Fruit fly (Drosophila melanogaster) whole organism, embryonic: ENCODE data around the gene beag.

Experiments
- Antp ChIP-seq: fragments of 200-800 bp; sonication (Bioruptor generic); optimal IDR thresholded peaks from 3 replicates; lab custom pipeline; 2016; ENCODE audit warnings: missing biosample characterization, missing genetic modification characterization
- Atf-2 ChIP-seq: fragments of 200-800 bp; sonication (Bioruptor generic); optimal IDR thresholded peaks from 2 replicates; lab custom pipeline; 2016; ENCODE audit warnings: missing biosample characterization, missing genetic modification characterization
- BtbVII ChIP-seq: fragments of 200-800 bp; sonication (Bioruptor generic); optimal IDR thresholded peaks from 3 replicates; lab custom pipeline; 2017; ENCODE audit warnings: missing biosample characterization, mild to moderate bottlenecking, missing genetic modification characterization
- CG10147 ChIP-seq: fragments of 200-800 bp; sonication (Bioruptor generic); optimal IDR thresholded peaks from 2 replicates; lab custom pipeline; 2019; ENCODE audit warnings: missing biosample characterization, mild to moderate bottlenecking, missing genetic modification characterization, moderate library complexity
- CG12071 ChIP-seq: fragments of 200-800 bp; sonication (Bioruptor generic); optimal IDR thresholded peaks from 3 replicates; lab custom pipeline; 2018; ENCODE audit warnings: missing biosample characterization, mild to moderate bottlenecking, missing genetic modification characterization
- CG12391 ChIP-seq: fragments of 200-800 bp; sonication (Bioruptor generic); optimal IDR thresholded peaks from 3 replicates; lab custom pipeline; 2018; ENCODE audit warnings: missing biosample characterization, mild to moderate bottlenecking, missing genetic modification characterization, moderate library complexity
- CG12769 ChIP-seq: fragments of 200-800 bp; sonication (Bioruptor generic); optimal IDR thresholded peaks from 2 replicates; lab custom pipeline; 2019; ENCODE audit warnings: missing biosample characterization, mild to moderate bottlenecking, missing genetic modification characterization, moderate library complexity
- CG14710 ChIP-seq: fragments of 200-800 bp; sonication (Bioruptor generic); optimal IDR thresholded peaks from 3 replicates; lab custom pipeline; 2019; ENCODE audit warnings: missing biosample characterization, mild to moderate bottlenecking, missing genetic modification characterization, moderate library complexity
- CG1529 ChIP-seq: fragments of 200-800 bp; sonication (Bioruptor generic); optimal IDR thresholded peaks from 3 replicates; lab custom pipeline; 2018; ENCODE audit warnings: missing biosample characterization, missing genetic modification characterization
- CG15601 ChIP-seq: fragments of 200-800 bp; sonication (Bioruptor generic); optimal IDR thresholded peaks from 3 replicates; lab custom pipeline; 2019; ENCODE audit warnings: missing biosample characterization, mild to moderate bottlenecking, missing genetic modification characterization, moderate library complexity
- CG30431 ChIP-seq: fragments of 200-800 bp; sonication (Bioruptor generic); optimal IDR thresholded peaks from 2 replicates; lab custom pipeline; 2017; ENCODE audit warnings: missing biosample characterization, missing genetic modification characterization
- CG34376 ChIP-seq: fragments of 200-800 bp; sonication (Bioruptor generic); optimal IDR thresholded peaks from 2 replicates; lab custom pipeline; 2018; ENCODE audit warnings: missing biosample characterization, mild to moderate bottlenecking, missing genetic modification characterization
- CG4617 ChIP-seq: fragments of 200-800 bp; sonication (Bioruptor generic); optimal IDR thresholded peaks from 3 replicates; lab custom pipeline; 2016; ENCODE audit warnings: missing biosample characterization, missing genetic modification characterization, borderline replicate concordance
- CG7556 ChIP-seq: fragments of 200-800 bp; sonication (Bioruptor generic); optimal IDR thresholded peaks from 2 replicates; lab custom pipeline; 2017; ENCODE audit warnings: missing biosample characterization, mild to moderate bottlenecking, missing genetic modification characterization
- CG9609 ChIP-seq: fragments of 200-800 bp; sonication (Bioruptor generic); optimal IDR thresholded peaks from 3 replicates; lab custom pipeline; 2016; ENCODE audit warnings: missing biosample characterization, missing genetic modification characterization
- CG9727 ChIP-seq: fragments of 200-800 bp; sonication (Bioruptor generic); optimal IDR thresholded peaks from 3 replicates; lab custom pipeline; 2017; ENCODE audit warnings: missing biosample characterization, mild to moderate bottlenecking, missing genetic modification characterization
- Dek ChIP-seq: fragments of 200-800 bp; sonication (Bioruptor generic); optimal IDR thresholded peaks from 3 replicates; lab custom pipeline; 2019; ENCODE audit warnings: missing biosample characterization, mild to moderate bottlenecking, missing genetic modification characterization, moderate library complexity
- Dip3 ChIP-seq: fragments of 200-800 bp; sonication (Bioruptor generic); optimal IDR thresholded peaks from 3 replicates; lab custom pipeline; 2016; ENCODE audit warnings: missing biosample characterization, missing genetic modification characterization
- Ets97D ChIP-seq: fragments of 200-800 bp; sonication (Bioruptor generic); optimal IDR thresholded peaks from 3 replicates; lab custom pipeline; 2016; ENCODE audit warnings: missing biosample characterization, missing genetic modification characterization
- HLH3B ChIP-seq: fragments of 200-800 bp; sonication (Bioruptor generic); IDR thresholded peaks from 2 replicates; pipeline ENCODE4 v1.3.6; 2022; ENCODE audit warnings: missing biosample characterization, missing genetic modification characterization
- Hey ChIP-seq: fragments of 200-800 bp; sonication (Bioruptor generic); optimal IDR thresholded peaks from 3 replicates; lab custom pipeline; 2018; ENCODE audit warnings: missing biosample characterization, mild to moderate bottlenecking, missing genetic modification characterization
- Lim3 ChIP-seq: fragments of 200-800 bp; sonication (Bioruptor generic); IDR thresholded peaks from 2 replicates; pipeline ENCODE4 v1.3.6; 2022; ENCODE audit warnings: missing biosample characterization, missing genetic modification characterization
- Meics ChIP-seq: fragments of 200-800 bp; sonication (Bioruptor generic); optimal IDR thresholded peaks from 2 replicates; lab custom pipeline; 2017; ENCODE audit warnings: missing biosample characterization, mild to moderate bottlenecking, missing genetic modification characterization
- Myb ChIP-seq: fragments of 200-800 bp; sonication (Bioruptor generic); optimal IDR thresholded peaks from 2 replicates; lab custom pipeline; 2016; ENCODE audit warnings: missing biosample characterization, missing genetic modification characterization
- NFAT ChIP-seq: fragments of 200-800 bp; sonication (Bioruptor generic); IDR thresholded peaks from 2 replicates; pipeline ENCODE4 v1.3.6; 2022; ENCODE audit warnings: missing biosample characterization, missing genetic modification characterization
- Nf-YB ChIP-seq: fragments of 200-800 bp; sonication (Bioruptor generic); optimal IDR thresholded peaks from 3 replicates; lab custom pipeline; 2019; ENCODE audit warnings: missing biosample characterization, mild to moderate bottlenecking, missing genetic modification characterization, moderate library complexity
- Ravus ChIP-seq: fragments of 200-800 bp; sonication (Bioruptor generic); IDR thresholded peaks from 2 replicates; pipeline ENCODE4 v1.3.6; 2022; ENCODE audit warnings: missing biosample characterization, missing genetic modification characterization
- Sry-β ChIP-seq: fragments of 200-800 bp; sonication (Bioruptor generic); optimal IDR thresholded peaks from 2 replicates; lab custom pipeline; 2018; ENCODE audit warnings: missing biosample characterization, mild to moderate bottlenecking, missing genetic modification characterization, moderate library complexity
- Taf1 ChIP-seq: fragments of 200-800 bp; sonication (Bioruptor generic); IDR thresholded peaks from 2 replicates; pipeline ENCODE4 v1.3.6; 2022; ENCODE audit warnings: missing biosample characterization, missing genetic modification characterization
- ab ChIP-seq: fragments of 200-800 bp; sonication (Bioruptor generic); optimal IDR thresholded peaks from 2 replicates; lab custom pipeline; 2016; ENCODE audit warnings: missing biosample characterization, missing genetic modification characterization
- amos ChIP-seq: fragments of 200-800 bp; sonication (Bioruptor generic); IDR thresholded peaks from 2 replicates; pipeline ENCODE4 v1.3.6; 2022; ENCODE audit warnings: missing biosample characterization, missing genetic modification characterization; ENCODE audit not compliant: partially characterized antibody
- bowl ChIP-seq: fragments of 200-800 bp; sonication (Bioruptor generic); IDR thresholded peaks from 2 replicates; pipeline ENCODE4 v1.3.6; 2022; ENCODE audit warnings: missing biosample characterization, missing genetic modification characterization
- bsh ChIP-seq, 2 experiments: fragments of 200-800 bp; sonication (Bioruptor generic); optimal IDR thresholded peaks; 2 replicates each; lab custom pipeline; 2017 to 2018; ENCODE audit warnings: mild to moderate bottlenecking in 2 of 2, missing biosample characterization in 2 of 2, missing genetic modification characterization in 2 of 2, moderate library complexity in 1 of 2
- fd3F ChIP-seq: fragments of 200-800 bp; sonication (Bioruptor generic); optimal IDR thresholded peaks from 2 replicates; lab custom pipeline; 2018; ENCODE audit warnings: missing biosample characterization, mild to moderate bottlenecking, missing genetic modification characterization, moderate library complexity
- fd96Cb ChIP-seq: fragments of 200-800 bp; sonication (Bioruptor generic); optimal IDR thresholded peaks from 2 replicates; lab custom pipeline; 2018; ENCODE audit warnings: missing biosample characterization, mild to moderate bottlenecking, missing genetic modification characterization, moderate library complexity
- gcm2 ChIP-seq: fragments of 200-800 bp; sonication (Bioruptor generic); optimal IDR thresholded peaks from 2 replicates; lab custom pipeline; 2016; ENCODE audit warnings: missing biosample characterization, missing genetic modification characterization
- grau ChIP-seq: fragments of 200-800 bp; optimal IDR thresholded peaks from 3 replicates; lab custom pipeline; 2019; ENCODE audit warnings: missing biosample characterization, mild to moderate bottlenecking, missing genetic modification characterization, moderate library complexity
- gro ChIP-seq: fragments of 200-800 bp; sonication (Bioruptor generic); optimal IDR thresholded peaks from 2 replicates; lab custom pipeline; 2016; ENCODE audit warnings: missing biosample characterization, missing genetic modification characterization
- gsb-n ChIP-seq: fragments of 200-800 bp; sonication (Bioruptor generic); optimal IDR thresholded peaks from 3 replicates; lab custom pipeline; 2018; ENCODE audit warnings: missing biosample characterization, mild to moderate bottlenecking, missing genetic modification characterization
- lab ChIP-seq: fragments of 200-800 bp; sonication (Bioruptor generic); optimal IDR thresholded peaks from 3 replicates; lab custom pipeline; 2017; ENCODE audit warnings: missing biosample characterization, missing genetic modification characterization, mild to moderate bottlenecking, moderate library complexity, missing genetic modification reagents
- lbe ChIP-seq: fragments of 200-800 bp; sonication (Bioruptor generic); optimal IDR thresholded peaks from 2 replicates; lab custom pipeline; 2016; ENCODE audit warnings: missing biosample characterization, mild to moderate bottlenecking, missing genetic modification characterization
- lola ChIP-seq, 3 experiments: fragments of >200 bp in 2 of 3; fragments of 200-800 bp in 1 of 3; sonication (Bioruptor generic) in 1 of 3; optimal IDR thresholded peaks; 2 replicates each; lab custom pipeline; 2017 to 2019; ENCODE audit warnings: missing biosample characterization in 3 of 3, missing genetic modification characterization in 3 of 3, mild to moderate bottlenecking in 1 of 3, moderate library complexity in 1 of 3
- pzg ChIP-seq: fragments of 200-800 bp; sonication (Bioruptor generic); optimal IDR thresholded peaks from 3 replicates; lab custom pipeline; 2018; ENCODE audit warnings: missing biosample characterization, mild to moderate bottlenecking, missing genetic modification characterization, moderate library complexity
- stc ChIP-seq: fragments of 200-800 bp; sonication (Bioruptor generic); IDR thresholded peaks from 2 replicates; pipeline ENCODE4 v1.3.6; 2022; ENCODE audit warnings: missing biosample characterization, missing genetic modification characterization
- ttk ChIP-seq: fragments of 200-800 bp; sonication (Bioruptor generic); IDR thresholded peaks from 2 replicates; pipeline ENCODE4 v2.1.2; 2022; ENCODE audit warnings: missing biosample characterization, missing genetic modification characterization
- vfl ChIP-seq: fragments of 200-800 bp; sonication (Bioruptor generic); optimal IDR thresholded peaks from 2 replicates; lab custom pipeline; 2016; ENCODE audit warnings: missing biosample characterization, missing genetic modification characterization
- vvl ChIP-seq: fragments of 200-800 bp; sonication (Bioruptor generic); IDR thresholded peaks from 2 replicates; pipeline ENCODE4 v1.3.6; 2022; ENCODE audit warnings: missing biosample characterization, missing genetic modification characterization
- yki ChIP-seq: fragments of >200 bp; optimal IDR thresholded peaks from 3 replicates; lab custom pipeline; 2018

The beag gene

dm6 chr3R:9055119-9056105, 9.5 kb downstream of the beag start (continued):
- TF ChIP-seq CG4617 (GFP tag; lab: Kevin White, UChicago): peak; percentile 66
- TF ChIP-seq CG30431 (GFP tag; lab: Kevin White, UChicago): peak; percentile 68
- no peak for TF ChIP-seq stc
- TF ChIP-seq CG12769 (tag; lab: Kevin White, UChicago): peak; percentile 91
- TF ChIP-seq vfl (GFP tag; lab: Kevin White, UChicago): peak; percentile 66
- TF ChIP-seq Sry-β (GFP tag; lab: Kevin White, UChicago): peak; percentile 30
- peak; percentile 92 for TF ChIP-seq gsb-n (tag; lab: Kevin White, UChicago)
- TF ChIP-seq Meics: peak; percentile 96
- TF ChIP-seq CG12391 (tag; lab: Kevin White, UChicago): peak; percentile 96
- no peak for TF ChIP-seq HLH3B (GFP tag; lab: Robert Waterston, UW)
- TF ChIP-seq Antp (GFP tag; lab: Kevin White, UChicago): peak; percentile 66
- TF ChIP-seq Taf1 (GFP tag; lab: Robert Waterston, UW): no peak
- no peak for TF ChIP-seq vvl (GFP tag; lab: Robert Waterston, UW)
- TF ChIP-seq ab (GFP tag; lab: Kevin White, UChicago): no peak
- no peak for TF ChIP-seq Ravus (GFP tag; lab: Robert Waterston, UW)
- TF ChIP-seq gcm2 (GFP tag; lab: Kevin White, UChicago): no peak
- TF ChIP-seq lola (GFP tag; optimal IDR thresholded peaks at IDR 0.05; lab: Kevin White, UChicago): peak in 1 of 3 experiments; percentile 89
- no peak for TF ChIP-seq ttk (GFP tag; lab: Robert Waterston, UW)
- TF ChIP-seq CG9609 (GFP tag; lab: Kevin White, UChicago): peak; percentile 75
- no peak for TF ChIP-seq NFAT (GFP tag; lab: Robert Waterston, UW)
- TF ChIP-seq CG12071 (GFP tag; lab: Kevin White, UChicago): peak; percentile 91
- peak; percentile 97 for TF ChIP-seq lab
- TF ChIP-seq amos (GFP tag; lab: Robert Waterston, UW): no peak
- peak; percentile 70 for TF ChIP-seq gro (GFP tag; lab: Kevin White, UChicago)
- TF ChIP-seq bowl (GFP tag; lab: Robert Waterston, UW): no peak
- peak; percentile 77 for TF ChIP-seq Dip3 (GFP tag; lab: Kevin White, UChicago)
- peak; percentile 96 for TF ChIP-seq lbe
- TF ChIP-seq BtbVII (GFP tag; lab: Kevin White, UChicago): peak; percentile 96
- peak; percentile 76 for TF ChIP-seq Ets97D (GFP tag; lab: Kevin White, UChicago)
- peak; percentile 83 for TF ChIP-seq Nf-YB
- TF ChIP-seq Lim3 (GFP tag; lab: Robert Waterston, UW): no peak
- TF ChIP-seq CG7556 (GFP tag; lab: Kevin White, UChicago): peak; percentile 89
- peak; percentile 91 for TF ChIP-seq CG14710 (tag; lab: Kevin White, UChicago)
- TF ChIP-seq CG15601 (tag; lab: Kevin White, UChicago): peak; percentile 93
- peak; percentile 92 for TF ChIP-seq fd3F (GFP tag; lab: Kevin White, UChicago)
- TF ChIP-seq yki (lab: Kevin White, UChicago): no peak
- TF ChIP-seq CG34376: peak; percentile 85
- TF ChIP-seq Atf-2: peak; percentile 66
- TF ChIP-seq Dek (tag; lab: Kevin White, UChicago): peak; percentile 95
- TF ChIP-seq CG1529 (GFP tag; lab: Kevin White, UChicago): peak; percentile 84
- TF ChIP-seq CG9727 (GFP tag; lab: Kevin White, UChicago): peak; percentile 93
- peak; percentile 95 for TF ChIP-seq grau
- no peak for TF ChIP-seq pzg
- peak; percentile 93 for TF ChIP-seq fd96Cb (tag; lab: Kevin White, UChicago)
- peak; percentile 55 to 96 for TF ChIP-seq bsh (GFP tag; optimal IDR thresholded peaks at IDR 0.05; lab: Kevin White, UChicago)
- peak; percentile 48 for TF ChIP-seq Myb
- TF ChIP-seq Hey (tag; lab: Kevin White, UChicago): peak; percentile 87
- TF ChIP-seq CG10147 (GFP tag; lab: Kevin White, UChicago): peak; percentile 96
